Fruit fly (Drosophila melanogaster) ovary, adult (tissue): Measurements from ENCODE around the gene RpS2.

Experiments
- CG17801 ChIP-seq: fragments of 200-800 bp; optimal IDR thresholded peaks from 2 replicates; lab custom pipeline; 2019; ENCODE audit warnings: missing biosample characterization, mild to moderate bottlenecking, missing genetic modification characterization, moderate library complexity; ENCODE audit not compliant: partially characterized antibody

Gene RpS2

DNA sequence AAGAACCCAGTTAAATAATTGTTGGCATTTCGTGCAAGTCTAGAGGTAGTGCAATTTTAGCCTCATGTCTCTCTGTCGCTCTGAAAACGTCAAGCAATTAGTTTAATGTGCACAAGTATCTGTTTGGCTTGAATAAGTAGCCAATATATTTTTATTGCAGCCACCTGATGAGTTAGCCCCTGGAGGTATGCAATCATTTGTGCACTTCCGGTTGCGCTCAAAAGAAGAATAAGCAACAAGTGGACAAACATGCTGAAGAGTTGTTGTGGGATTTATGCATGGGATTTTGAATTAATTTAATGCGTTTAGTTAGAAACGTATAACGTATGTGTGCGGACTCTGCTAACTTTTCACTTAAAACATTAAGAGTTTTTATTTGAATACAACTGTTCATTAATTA, 46.6 kb downstream of the RpS2 start:
- TF ChIP-seq CG17801 (GFP tag; lab: Kevin White, UChicago) = no peak
